Fruit fly (Drosophila melanogaster): ENCODE results near the gene Npc1a.

The Npc1a gene

DNA sequence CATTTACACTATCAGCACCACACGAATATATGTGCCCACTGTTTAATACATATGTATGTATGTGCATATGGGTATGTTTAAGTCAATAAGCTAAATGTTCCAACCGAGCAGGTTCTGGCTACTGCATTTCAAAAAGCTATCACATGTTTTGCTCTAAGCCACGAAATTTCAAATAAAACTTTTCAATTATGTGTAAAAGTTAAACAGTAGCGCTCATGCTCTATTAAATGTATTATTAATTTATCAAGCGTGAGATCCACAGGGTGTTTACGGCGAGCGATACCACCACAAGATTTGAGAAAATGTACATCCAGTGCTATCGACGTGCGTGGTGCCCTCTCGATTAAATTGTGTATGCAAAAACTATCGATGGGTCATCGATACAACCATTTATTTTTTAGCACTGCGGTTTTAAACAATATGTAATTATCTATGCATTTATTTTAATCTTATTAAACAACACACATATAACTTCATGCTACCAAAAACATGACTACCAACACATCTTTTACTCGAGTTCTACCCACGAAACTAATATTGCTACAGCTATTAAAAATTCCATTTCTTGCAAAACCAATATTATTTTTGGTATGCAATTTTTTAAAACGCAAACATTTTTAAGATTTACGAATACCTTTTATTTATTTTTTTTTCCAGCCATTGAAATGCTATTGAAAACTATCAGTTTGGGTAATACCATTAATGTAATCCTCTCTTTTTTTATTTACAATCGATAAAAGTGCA lies 39.9 kb upstream of the Npc1a start, which contains the start of gene Pten (continued):
- TF ChIP-seq Stat92E (GFP tag; optimal IDR thresholded peaks at IDR 0.05) (no peak), CG2678 (tag; optimal IDR thresholded peaks at IDR 0.05) (no peak), Ravus (GFP tag; IDR thresholded peaks at IDR 0.05) (no peak; the same call in 1 of the 2 replicates), CG4707 (GFP tag; optimal IDR thresholded peaks at IDR 0.05) (peak; percentile 61), CG5180 (GFP tag; optimal IDR thresholded peaks at IDR 0.05) (no peak), CG31365 (tag; optimal IDR thresholded peaks at IDR 0.05) (no peak), NC2β (GFP tag; optimal IDR thresholded peaks at IDR 0.05) (peak; percentile 57), z (GFP tag; IDR thresholded peaks at IDR 0.05) (no peak), fru (optimal IDR thresholded peaks at IDR 0.05) (no peak), Bdp1 (GFP tag; optimal IDR thresholded peaks at IDR 0.05) (no peak), Ssrp (tag; optimal IDR thresholded peaks at IDR 0.05) (peak; percentile 71), NC2α (GFP tag; optimal IDR thresholded peaks at IDR 0.05) (peak; percentile 31), E2f2 (GFP tag; IDR thresholded peaks at IDR 0.05) (peak; percentile 60), CG3726 (GFP tag; IDR thresholded peaks at IDR 0.05) (no peak), sima (GFP tag; optimal IDR thresholded peaks at IDR 0.05) (peak; percentile 28), CG4730 (GFP tag; IDR thresholded peaks at IDR 0.05) (no peak), sens-2 (GFP tag; IDR thresholded peaks at IDR 0.05) (no peak), sna (GFP tag; IDR thresholded peaks at IDR 0.05; ENCODE audit: partially characterized antibody) (peak; percentile 79; the same call in 1 of the 2 replicates), CG33213 (GFP tag; optimal IDR thresholded peaks at IDR 0.05) (peak; percentile 57), grn (GFP tag; optimal IDR thresholded peaks at IDR 0.05) (peak; percentile 49), ci (GFP tag; IDR thresholded peaks at IDR 0.05) (peak; percentile 73; the same call in 1 of the 3 replicates), pros (GFP tag; optimal IDR thresholded peaks at IDR 0.05) (no peak), HHEX (GFP tag; optimal IDR thresholded peaks at IDR 0.05) (no peak), btn (GFP tag; optimal IDR thresholded peaks at IDR 0.05) (peak; percentile 23), CG15696 (tag; optimal IDR thresholded peaks at IDR 0.05) (peak; percentile 63), CG16779 (GFP tag; IDR thresholded peaks at IDR 0.05) (no peak), CG13123 (GFP tag; optimal IDR thresholded peaks at IDR 0.05) (no peak), Nf-YC (tag; optimal IDR thresholded peaks at IDR 0.05) (peak; percentile 54), Med (GFP tag) (peak; percentile 94), al (GFP tag; IDR thresholded peaks at IDR 0.05) (no peak; the same call in 1 of the 2 replicates), CG11695 (GFP tag; IDR thresholded peaks at IDR 0.05) (peak; percentile 73; the same call in 1 of the 3 replicates), Hmr (GFP tag; optimal IDR thresholded peaks at IDR 0.05) (no peak), ranshi (GFP tag; IDR thresholded peaks at IDR 0.05) (no peak), Trl (optimal IDR thresholded peaks at IDR 0.05) (no peak), Trl (GFP tag; optimal IDR thresholded peaks at IDR 0.05) (peak; percentile 78), HmgD (GFP tag; optimal IDR thresholded peaks at IDR 0.05) (no peak), CG2202 (tag; optimal IDR thresholded peaks at IDR 0.05) (no peak), CG9932 (GFP tag; IDR thresholded peaks at IDR 0.05) (no peak), p53 (GFP tag; optimal IDR thresholded peaks at IDR 0.05) (no peak), CG17912 (GFP tag; optimal IDR thresholded peaks at IDR 0.05) (peak; percentile 41), Mad (GFP tag; optimal IDR thresholded peaks at IDR 0.05) (peak; percentile 43), emc (GFP tag; optimal IDR thresholded peaks at IDR 0.05) (peak; percentile 7), jigr1 (GFP tag; IDR thresholded peaks at IDR 0.05) (peak; percentile 88; the same call in 1 of the 3 replicates), otp (GFP tag; IDR thresholded peaks at IDR 0.05) (no peak; the same call in 2 of the 3 replicates), CHES-1-like (GFP tag; optimal IDR thresholded peaks at IDR 0.05) (peak; percentile 29), ase (GFP tag; IDR thresholded peaks at IDR 0.05) (no peak; the same call in 2 of the 3 replicates), CG17328 (GFP tag; IDR thresholded peaks at IDR 0.05) (peak; percentile 44; the same call in 1 of the 2 replicates), CG1233 (GFP tag; optimal IDR thresholded peaks at IDR 0.05) (peak; percentile 68), CG6791 (GFP tag; IDR thresholded peaks at IDR 0.05; ENCODE audit: partially characterized antibody) (peak; percentile 93), CG13296 (GFP tag; optimal IDR thresholded peaks at IDR 0.05) (peak; percentile 51), CG1024 (GFP tag; IDR thresholded peaks at IDR 0.05) (peak; percentile 90)
